Worm (Caenorhabditis elegans) whole organism, L2 larva: ENCODE results near the gene F10G7.9.

Experiments
- F13H6.1 ChIP-seq: sonication (generic microtip); optimal IDR thresholded peaks from 2 replicates; lab custom pipeline; 2016; ENCODE audit warnings: missing genetic modification characterization, missing compliant biosample characterization
- aly-2 ChIP-seq: fragments of 150-350 bp; optimal IDR thresholded peaks from 2 replicates; lab custom pipeline; 2014; ENCODE audit warnings: missing biosample characterization, missing genetic modification characterization
- ceh-82 ChIP-seq: fragments of 150-350 bp; optimal IDR thresholded peaks from 2 replicates; lab custom pipeline; 2014; ENCODE audit warnings: missing biosample characterization, missing genetic modification characterization
- dmd-4 ChIP-seq: sonication (generic microtip); optimal IDR thresholded peaks from 2 replicates; lab custom pipeline; 2017; ENCODE audit warnings: missing biosample characterization, missing genetic modification characterization
- elt-3 ChIP-seq: sonication (generic microtip); optimal IDR thresholded peaks from 2 replicates; lab custom pipeline; 2017; ENCODE audit warnings: missing biosample characterization, missing genetic modification characterization
- fos-1 ChIP-seq: fragments of 150-350 bp; optimal IDR thresholded peaks from 2 replicates; lab custom pipeline; 2014; ENCODE audit warnings: missing biosample characterization, missing genetic modification characterization
- nhr-11 ChIP-seq: fragments of 150-350 bp; optimal IDR thresholded peaks from 2 replicates; lab custom pipeline; 2014; ENCODE audit warnings: missing biosample characterization, missing genetic modification characterization
- nhr-23 ChIP-seq: fragments of 150-350 bp; optimal IDR thresholded peaks from 2 replicates; lab custom pipeline; 2014; ENCODE audit warnings: missing biosample characterization, missing genetic modification reagents, missing genetic modification characterization
- skn-1 ChIP-seq: sonication (generic microtip); optimal IDR thresholded peaks from 2 replicates; lab custom pipeline; 2017; ENCODE audit warnings: missing biosample characterization, missing genetic modification characterization
- unc-62 ChIP-seq: fragments of 150-350 bp; optimal IDR thresholded peaks from 2 replicates; lab custom pipeline; 2014; ENCODE audit warnings: missing biosample characterization, missing genetic modification reagents, missing genetic modification characterization
- zag-1 ChIP-seq: fragments of 150-350 bp; optimal IDR thresholded peaks from 2 replicates; lab custom pipeline; 2014; ENCODE audit warnings: missing biosample characterization, missing genetic modification characterization

- TF ChIP-seq F13H6.1 (tag; lab: Kevin White, UChicago) = no peak
- TF ChIP-seq skn-1 (tag; lab: Kevin White, UChicago) = no peak
- no peak for TF ChIP-seq zag-1 (tag; lab: Kevin White, UChicago)
- no peak for TF ChIP-seq nhr-11 (tag; lab: Kevin White, UChicago)
- no peak for TF ChIP-seq fos-1 (tag; lab: Kevin White, UChicago)
- no peak for TF ChIP-seq nhr-23 (tag; lab: Kevin White, UChicago)
- no peak for TF ChIP-seq unc-62 (GFP tag; lab: Kevin White, UChicago)
- no peak for TF ChIP-seq ceh-82 (tag; lab: Kevin White, UChicago)
- no peak for TF ChIP-seq aly-2 (tag; lab: Kevin White, UChicago)
- no peak for TF ChIP-seq elt-3 (tag; lab: Kevin White, UChicago)
- no peak for TF ChIP-seq dmd-4 (tag; lab: Kevin White, UChicago)
Measured at ce11 chrII:4710120-4710519, 3.8 kb upstream of the F10G7.9 start, which contains the start of gene tag-151.
